Worm (Caenorhabditis elegans) whole organism, L2 larva: Measurements from ENCODE around the gene dhs-6.

ENCODE experiments used
- F13H6.1 ChIP-seq: sonication (generic microtip); optimal IDR thresholded peaks from 2 replicates; lab custom pipeline; 2016; ENCODE audit warnings: missing genetic modification characterization, missing compliant biosample characterization
- alr-1 ChIP-seq: fragments of 150-350 bp; optimal IDR thresholded peaks from 2 replicates; lab custom pipeline; 2014; ENCODE audit warnings: missing biosample characterization, missing genetic modification characterization
- aly-2 ChIP-seq: fragments of 150-350 bp; optimal IDR thresholded peaks from 2 replicates; lab custom pipeline; 2014; ENCODE audit warnings: missing biosample characterization, missing genetic modification characterization
- ceh-16 ChIP-seq: fragments of 150-350 bp; optimal IDR thresholded peaks from 2 replicates; lab custom pipeline; 2014; ENCODE audit warnings: missing biosample characterization, missing genetic modification characterization
- dmd-4 ChIP-seq: sonication (generic microtip); optimal IDR thresholded peaks from 2 replicates; lab custom pipeline; 2017; ENCODE audit warnings: missing biosample characterization, missing genetic modification characterization
- nhr-11 ChIP-seq: fragments of 150-350 bp; optimal IDR thresholded peaks from 2 replicates; lab custom pipeline; 2014; ENCODE audit warnings: missing biosample characterization, missing genetic modification characterization

- TF ChIP-seq F13H6.1 (tag; lab: Kevin White, UChicago) = no peak
- TF ChIP-seq ceh-16 = no peak
- no peak for TF ChIP-seq alr-1 (tag; lab: Kevin White, UChicago)
- no peak for TF ChIP-seq aly-2 (tag; lab: Kevin White, UChicago)
- TF ChIP-seq nhr-11 (tag; lab: Kevin White, UChicago) = no peak
- no peak for TF ChIP-seq dmd-4 (tag; lab: Kevin White, UChicago)
Observed at ce11 chrII:5638059-5638458, 18.9 kb upstream of the dhs-6 start, which contains the start of gene F59E12.3.
